Worm (Caenorhabditis elegans) whole organism, early embryonic: ENCODE data around the gene F21A3.4.

ENCODE experiments used
- ama-1 ChIP-seq: fragments of 150-350 bp; optimal IDR thresholded peaks from 2 replicates; lab custom pipeline; 2014
- ceh-13 ChIP-seq: fragments of 200-800 bp; sonication (Bioruptor generic); optimal IDR thresholded peaks from 2 replicates; lab custom pipeline; 2018; ENCODE audit warnings: mild to moderate bottlenecking, missing genetic modification characterization, missing compliant biosample characterization
- flt-1 ChIP-seq: fragments of 200-800 bp; sonication (Bioruptor generic); IDR thresholded peaks from 2 replicates; pipeline ENCODE4 v1.3.6; 2022; ENCODE audit warnings: missing genetic modification characterization, missing compliant biosample characterization
- hnd-1 ChIP-seq: sonication (generic microtip); optimal IDR thresholded peaks from 2 replicates; lab custom pipeline; 2016; ENCODE audit warnings: missing genetic modification characterization, missing compliant biosample characterization
- pes-1 ChIP-seq: fragments of 200-800 bp; sonication (Bioruptor generic); IDR thresholded peaks from 2 replicates; pipeline ENCODE4 v1.3.6; 2022; ENCODE audit warnings: missing genetic modification reagents, missing genetic modification characterization, missing compliant biosample characterization
- sea-1 ChIP-seq: fragments of 200-800 bp; sonication (Bioruptor generic); conservative IDR thresholded peaks from 2 replicates; pipeline ENCODE4 v1.3.6; 2022; ENCODE audit warnings: missing genetic modification characterization, missing compliant biosample characterization

DNA sequence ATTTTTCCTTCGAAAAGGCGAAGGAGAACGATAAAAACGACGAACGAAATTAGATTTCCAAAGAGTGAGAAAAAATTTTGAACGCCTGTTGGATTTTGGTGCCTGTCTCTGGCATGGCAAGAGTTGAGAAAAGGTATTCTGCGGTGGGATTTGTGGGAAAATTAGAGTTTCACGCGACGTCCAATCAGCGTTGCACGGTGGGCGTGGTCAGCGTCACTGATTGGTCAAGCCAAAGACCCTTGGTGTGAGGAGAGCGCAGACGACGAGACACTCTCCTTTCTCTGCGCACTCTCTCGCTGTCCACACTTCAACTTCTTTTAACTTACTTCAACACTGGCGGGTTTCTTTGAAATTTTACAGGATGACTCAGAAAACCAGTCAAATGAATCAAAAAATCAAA, 26.1 kb downstream of the F21A3.4 start:
- TF ChIP-seq flt-1 (GFP tag; lab: Robert Waterston, UW) (no peak), hnd-1 (tag; lab: Kevin White, UChicago) (no peak), ama-1 (lab: Kevin White, UChicago) (no peak), sea-1 (GFP tag; lab: Robert Waterston, UW) (no peak), pes-1 (GFP tag; lab: Robert Waterston, UW) (no peak), ceh-13 (GFP tag; lab: Kevin White, UChicago) (no peak)
